Worm (Caenorhabditis elegans): ENCODE measurements around the gene srt-45.

DNA sequence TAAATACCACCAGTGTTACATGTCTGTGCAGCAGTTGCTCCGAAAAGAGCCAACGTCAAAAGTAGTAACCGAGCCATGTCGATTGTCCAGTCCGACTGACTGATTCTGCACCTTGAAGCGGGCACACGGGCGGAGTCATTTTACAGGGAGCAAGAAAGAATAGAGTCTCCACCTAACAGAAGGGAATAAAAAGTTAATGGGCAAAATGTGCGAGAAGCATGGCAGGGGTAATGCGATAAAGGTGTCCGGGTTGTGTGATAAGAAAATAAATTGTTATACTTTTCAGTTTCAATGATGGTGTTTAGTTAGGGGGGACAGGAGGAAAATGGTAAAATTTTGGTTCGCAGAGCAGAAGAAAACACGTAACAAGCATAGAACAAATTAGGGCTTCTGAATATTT lies 28.7 kb upstream of the srt-45 start, which contains the start of gene clec-50:
- TF ChIP-seq flt-1 (GFP tag; IDR thresholded peaks at IDR 0.05) (no peak), ztf-23 (GFP tag; IDR thresholded peaks at IDR 0.05) (no peak), T22C8.4 (GFP tag; IDR thresholded peaks at IDR 0.05) (no peak), ztf-29 (GFP tag; IDR thresholded peaks at IDR 0.05) (no peak), tab-1 (GFP tag; IDR thresholded peaks at IDR 0.05) (no peak), cog-1 (tag; optimal IDR thresholded peaks at IDR 0.05) (no peak), klf-2 (GFP tag; conservative IDR thresholded peaks at IDR 0.05) (no peak)

Measured in whole organism, midembryonic.